Fruit fly (Drosophila melanogaster): ENCODE measurements around the gene CG17726.

CG17726 gene

dm6 chr3R:11231705-11232261 lies 5.2 kb downstream of the CG17726 start, which contains the start of the genes CG17187 and Dph3:
Gene CG17187, minus strand, starts transcription at chr3R:11231879.
Gene Dph3, plus strand, starts transcription at chr3R:11231912.
- peak; percentile 80 for TF ChIP-seq Mnt (GFP tag; optimal IDR thresholded peaks at IDR 0.05)
- peak; percentile 29 for TF ChIP-seq bab1 (GFP tag; optimal IDR thresholded peaks at IDR 0.05)
- no peak for TF ChIP-seq kay (GFP tag; ENCODE audit: borderline replicate concordance)
- TF ChIP-seq toe (GFP tag; optimal IDR thresholded peaks at IDR 0.05) = no peak

- TF ChIP-seq CG7101 (tag; optimal IDR thresholded peaks at IDR 0.05) (no peak), Crg-1 (GFP tag; optimal IDR thresholded peaks at IDR 0.05) (no peak), toe (GFP tag; optimal IDR thresholded peaks at IDR 0.05) (no peak), Hr96 (GFP tag; optimal IDR thresholded peaks at IDR 0.05) (no peak)
Observed at dm6 chr3R:11234918-11235371, 8.4 kb downstream of the CG17726 start, which contains the start of the genes Arfip and CG17721. Gene Arfip, minus strand, starts transcription at chr3R:11235013. Gene CG17721, plus strand, starts transcription at chr3R:11235140.

- TF ChIP-seq CG14711 (tag; optimal IDR thresholded peaks at IDR 0.05) (no peak), Clk (GFP tag; optimal IDR thresholded peaks at IDR 0.05) (no peak), cnc (optimal IDR thresholded peaks at IDR 0.05) (no peak), pad (GFP tag; optimal IDR thresholded peaks at IDR 0.05) (no peak), CG12768 (GFP tag; optimal IDR thresholded peaks at IDR 0.05) (no peak), Mnt (GFP tag; optimal IDR thresholded peaks at IDR 0.05) (peak; percentile 61), ovo (GFP tag; optimal IDR thresholded peaks at IDR 0.05) (no peak), Crg-1 (GFP tag; optimal IDR thresholded peaks at IDR 0.05) (no peak), CG11617 (GFP tag; optimal IDR thresholded peaks at IDR 0.05) (no peak), CG33017 (tag; optimal IDR thresholded peaks at IDR 0.05) (no peak), Hr96 (GFP tag; optimal IDR thresholded peaks at IDR 0.05) (no peak), CG7101 (tag; optimal IDR thresholded peaks at IDR 0.05) (no peak), bab1 (GFP tag; optimal IDR thresholded peaks at IDR 0.05) (peak; percentile 15), cic (GFP tag; optimal IDR thresholded peaks at IDR 0.05) (no peak)
Observed at dm6 chr3R:11236041-11236440, 9.5 kb downstream of the CG17726 start, which contains the start of gene CG31441. Gene CG31441, plus strand, starts transcription at chr3R:11236286.

- TF ChIP-seq Mnt (GFP tag; optimal IDR thresholded peaks at IDR 0.05) (peak; percentile 34), kay (GFP tag; ENCODE audit: borderline replicate concordance) (no peak), bab1 (GFP tag; optimal IDR thresholded peaks at IDR 0.05) (peak; percentile 10)
Observed at dm6 chr3R:11237598-11237997, 11.0 kb downstream of the CG17726 start, which contains the start of gene CG31388. Gene CG31388, plus strand, starts transcription at chr3R:11237815.

dm6 chr3R:11240891-11241290 lies 14.3 kb downstream of the CG17726 start, which contains the start of the genes scpr-B and scpr-A:
Gene scpr-B, minus strand, starts transcription at chr3R:11240991.
Gene scpr-A, plus strand, starts transcription at chr3R:11241183.
- TF ChIP-seq CG14711 (tag; optimal IDR thresholded peaks at IDR 0.05) (no peak), kay (GFP tag; ENCODE audit: borderline replicate concordance) (no peak), pad (GFP tag; optimal IDR thresholded peaks at IDR 0.05) (no peak), CG7101 (tag; optimal IDR thresholded peaks at IDR 0.05) (no peak), bab1 (GFP tag; optimal IDR thresholded peaks at IDR 0.05) (no peak), CG7045 (GFP tag; optimal IDR thresholded peaks at IDR 0.05) (no peak), Hr96 (GFP tag; optimal IDR thresholded peaks at IDR 0.05) (no peak), toe (GFP tag; optimal IDR thresholded peaks at IDR 0.05) (no peak), CG5204 (GFP tag; optimal IDR thresholded peaks at IDR 0.05) (no peak), Clk (GFP tag; optimal IDR thresholded peaks at IDR 0.05) (no peak)

dm6 chr3R:11243057-11243740 lies 16.6 kb downstream of the CG17726 start:
- TF ChIP-seq toe (GFP tag; optimal IDR thresholded peaks at IDR 0.05) (no peak), CG7045 (GFP tag; optimal IDR thresholded peaks at IDR 0.05) (no peak), tj (GFP tag; optimal IDR thresholded peaks at IDR 0.05) (no peak), Mnt (GFP tag; optimal IDR thresholded peaks at IDR 0.05) (peak; percentile 5), CG33017 (tag; optimal IDR thresholded peaks at IDR 0.05) (no peak), Crg-1 (GFP tag; optimal IDR thresholded peaks at IDR 0.05) (no peak), ovo (GFP tag; optimal IDR thresholded peaks at IDR 0.05) (peak; percentile 26), Hr96 (GFP tag; optimal IDR thresholded peaks at IDR 0.05) (no peak), kay (GFP tag; ENCODE audit: borderline replicate concordance) (no peak), CG1620 (GFP tag; optimal IDR thresholded peaks at IDR 0.05) (no peak), CG5204 (GFP tag; optimal IDR thresholded peaks at IDR 0.05) (no peak), CG7101 (tag; optimal IDR thresholded peaks at IDR 0.05) (peak; percentile 36), cic (GFP tag; optimal IDR thresholded peaks at IDR 0.05) (peak; percentile 20), CG12768 (GFP tag; optimal IDR thresholded peaks at IDR 0.05) (no peak), CG14711 (tag; optimal IDR thresholded peaks at IDR 0.05) (peak; percentile 37), bab1 (GFP tag; optimal IDR thresholded peaks at IDR 0.05) (peak; percentile 24), CG11617 (GFP tag; optimal IDR thresholded peaks at IDR 0.05) (no peak), cnc (optimal IDR thresholded peaks at IDR 0.05) (no peak), pad (GFP tag; optimal IDR thresholded peaks at IDR 0.05) (peak; percentile 67), Clk (GFP tag; optimal IDR thresholded peaks at IDR 0.05) (no peak)

All from whole organism, adult.